Fruit fly (Drosophila melanogaster) whole organism: ENCODE data around the gene Synd.

Experiments used
- CG8478 ChIP-seq: fragments of >200 bp; optimal IDR thresholded peaks from 2 replicates; lab custom pipeline; 2018; ENCODE audit warnings: inconsistent platforms
- EcR ChIP-seq, 2 experiments: fragments of >200 bp; optimal IDR thresholded peaks; 2 replicates each; lab custom pipeline; 2017; ENCODE audit warnings: missing biosample characterization in 2 of 2, missing genetic modification characterization in 2 of 2, missing genetic modification reagents in 2 of 2
- pan ChIP-seq: fragments of >200 bp; optimal IDR thresholded peaks from 2 replicates; lab custom pipeline; 2017
- psq ChIP-seq: fragments of >200 bp; optimal IDR thresholded peaks from 2 replicates; lab custom pipeline; 2017
- usp ChIP-seq: fragments of >200 bp; optimal IDR thresholded peaks from 2 replicates; lab custom pipeline; 2017; ENCODE audit warnings: missing biosample characterization, missing genetic modification characterization, mixed read lengths

DNA sequence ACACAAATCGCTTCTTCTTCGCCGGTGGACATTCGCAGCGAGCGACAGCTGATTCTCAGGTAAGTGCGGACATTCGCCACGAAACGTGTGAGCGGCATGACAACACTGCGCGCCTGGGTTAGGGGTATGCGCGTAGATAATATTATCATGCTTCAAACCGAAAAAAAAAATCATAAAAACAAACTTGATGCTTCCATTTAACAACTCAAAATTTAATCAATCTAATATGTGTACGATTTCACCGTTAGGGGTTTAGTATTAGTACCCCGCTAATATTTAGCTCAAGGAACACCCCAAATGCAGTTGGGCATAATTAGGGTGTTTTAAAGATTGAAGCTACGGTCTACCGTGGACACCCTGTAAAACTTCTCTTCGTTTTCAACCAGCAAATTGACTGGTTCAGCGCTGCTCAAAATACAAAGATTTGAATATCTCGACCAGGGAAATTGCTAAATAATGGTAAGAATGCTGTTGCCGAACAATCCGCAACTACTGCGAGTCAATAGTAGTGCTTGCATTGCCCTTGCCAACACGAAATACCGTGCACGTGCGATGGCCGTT, 10.7 kb upstream of the Synd start, which contains the start of the genes CG17271 and RpS20:
- TF ChIP-seq pan (lab: Kevin White, UChicago): no peak
- TF ChIP-seq psq (lab: Kevin White, UChicago): no peak
- no peak for TF ChIP-seq usp (GFP tag; lab: Kevin White, UChicago)
- TF ChIP-seq EcR (GFP tag; optimal IDR thresholded peaks at IDR 0.05; lab: Kevin White, UChicago): no peak
- TF ChIP-seq CG8478 (lab: Kevin White, UChicago): no peak
